ENCODE assay signal across 5 fruit fly cellular contexts in genomic region chr3R:17703691-17704537, dm6.
TF ChIP-seq lines count a peak whose summit lies in the region.

No protein-coding gene starts in this region.

TF ChIP-seq in whole organism, adult, 20 proteins besides CTCF, POLR2A, EP300 and RAD21 (continued from another document):
- TF ChIP-seq Hr96 (GFP tag; optimal IDR thresholded peaks at IDR 0.05; lab: Kevin White, UChicago) (peak; percentile 97), Clk (GFP tag; optimal IDR thresholded peaks at IDR 0.05; lab: Kevin White, UChicago) (peak; percentile 88), tj (GFP tag; optimal IDR thresholded peaks at IDR 0.05; lab: Kevin White, UChicago) (peak; percentile 90)

TF ChIP-seq in whole organism, embryonic, 481 proteins besides CTCF, POLR2A, EP300 and RAD21 (continued from another document and continues in another):
- TF ChIP-seq tin (GFP tag; optimal IDR thresholded peaks at IDR 0.05; lab: Kevin White, UChicago) (peak; percentile 99), disco-r (GFP tag; optimal IDR thresholded peaks at IDR 0.05; lab: Kevin White, UChicago) (peak; percentile 99), ase (GFP tag; IDR thresholded peaks at IDR 0.05; lab: Robert Waterston, UW) (peak; percentile 99), odd (GFP tag; optimal IDR thresholded peaks at IDR 0.05; lab: Kevin White, UChicago) (peak; percentile 98), CG31441 (GFP tag; IDR thresholded peaks at IDR 0.05; lab: Robert Waterston, UW) (peak; percentile 99), chn (GFP tag; optimal IDR thresholded peaks at IDR 0.05; lab: Kevin White, UChicago) (peak; percentile 99), lov (optimal IDR thresholded peaks at IDR 0.05; lab: Kevin White, UChicago) (no peak), lov (GFP tag; IDR thresholded peaks at IDR 0.05; lab: Robert Waterston, UW) (peak; percentile 98), CG18262 (tag; optimal IDR thresholded peaks at IDR 0.05; lab: Kevin White, UChicago) (peak; percentile 99), fd3F (GFP tag; optimal IDR thresholded peaks at IDR 0.05; lab: Kevin White, UChicago) (peak; percentile 99), Asciz (GFP tag; optimal IDR thresholded peaks at IDR 0.05; lab: Kevin White, UChicago) (peak; percentile 99), kah (GFP tag; optimal IDR thresholded peaks at IDR 0.05; lab: Kevin White, UChicago) (peak; percentile 90), Doc3 (GFP tag; IDR thresholded peaks at IDR 0.05; lab: Robert Waterston, UW; ENCODE audit: partially characterized antibody) (no peak), CG2712 (tag; optimal IDR thresholded peaks at IDR 0.05; lab: Kevin White, UChicago) (peak; percentile 99), gsb-n (tag; optimal IDR thresholded peaks at IDR 0.05; lab: Kevin White, UChicago) (peak; percentile 99), danr (GFP tag; IDR thresholded peaks at IDR 0.05; lab: Robert Waterston, UW) (peak; percentile 99), run (tag; optimal IDR thresholded peaks at IDR 0.05; lab: Kevin White, UChicago) (peak; percentile 98), CG2889 (GFP tag; IDR thresholded peaks at IDR 0.05; lab: Robert Waterston, UW) (peak; percentile 99), tap (tag; optimal IDR thresholded peaks at IDR 0.05; lab: Kevin White, UChicago) (peak; percentile 98), so (GFP tag; IDR thresholded peaks at IDR 0.05; lab: Robert Waterston, UW) (peak; percentile 99), CG12236 (GFP tag; optimal IDR thresholded peaks at IDR 0.05; lab: Kevin White, UChicago) (peak; percentile 99), wor (GFP tag; IDR thresholded peaks at IDR 0.05; lab: Robert Waterston, UW) (peak; percentile 98), Dbx (GFP tag; IDR thresholded peaks at IDR 0.05; lab: Robert Waterston, UW) (peak; percentile 99), CG12391 (tag; optimal IDR thresholded peaks at IDR 0.05; lab: Kevin White, UChicago) (peak; percentile 99), Dll (GFP tag; IDR thresholded peaks at IDR 0.05; lab: Robert Waterston, UW; ENCODE audit: partially characterized antibody) (no peak), bcd (GFP tag; optimal IDR thresholded peaks at IDR 0.05; lab: Kevin White, UChicago) (peak; percentile 99), CG10431 (GFP tag; optimal IDR thresholded peaks at IDR 0.05; lab: Kevin White, UChicago) (peak; percentile 89), crp (GFP tag; optimal IDR thresholded peaks at IDR 0.05; lab: Kevin White, UChicago) (peak in 1 of 2 experiments; percentile 73), CG4282 (GFP tag; optimal IDR thresholded peaks at IDR 0.05; lab: Kevin White, UChicago) (peak; percentile 97), br (optimal IDR thresholded peaks at IDR 0.05; lab: Kevin White, UChicago) (no peak), CG12744 (GFP tag; optimal IDR thresholded peaks at IDR 0.05; lab: Kevin White, UChicago) (peak; percentile 99), sug (tag; optimal IDR thresholded peaks at IDR 0.05; lab: Kevin White, UChicago) (peak; percentile 88)

TF ChIP-seq in whole organism, prepupa, 60 proteins besides CTCF, POLR2A, EP300 and RAD21 (continued from another document and continues in another):
- TF ChIP-seq CG9139 (GFP tag; optimal IDR thresholded peaks at IDR 0.05; lab: Kevin White, UChicago): peak; percentile 99
- peak; percentile 100 for TF ChIP-seq dac (GFP tag; optimal IDR thresholded peaks at IDR 0.05; lab: Kevin White, UChicago)
- TF ChIP-seq CG6792 (GFP tag; optimal IDR thresholded peaks at IDR 0.05; lab: Kevin White, UChicago): peak; percentile 100
- TF ChIP-seq Eip75B (GFP tag; optimal IDR thresholded peaks at IDR 0.05; lab: Kevin White, UChicago): peak; percentile 100
- TF ChIP-seq CG31627 (GFP tag; optimal IDR thresholded peaks at IDR 0.05; lab: Kevin White, UChicago): peak; percentile 100
- peak; percentile 100 for TF ChIP-seq CG32006 (GFP tag; optimal IDR thresholded peaks at IDR 0.05; lab: Kevin White, UChicago)
- TF ChIP-seq Hr4 (GFP tag; optimal IDR thresholded peaks at IDR 0.05; lab: Kevin White, UChicago): peak; percentile 100
- peak; percentile 99 for TF ChIP-seq dsx (GFP tag; optimal IDR thresholded peaks at IDR 0.05; lab: Kevin White, UChicago; ENCODE audit: poor library complexity, severe bottlenecking)
- peak; percentile 98 for TF ChIP-seq Hr38 (GFP tag; optimal IDR thresholded peaks at IDR 0.05; lab: Kevin White, UChicago)
- peak; percentile 100 for TF ChIP-seq CG7368 (GFP tag; optimal IDR thresholded peaks at IDR 0.05; lab: Kevin White, UChicago)
- TF ChIP-seq esn (GFP tag; optimal IDR thresholded peaks at IDR 0.05; lab: Kevin White, UChicago): peak; percentile 100
- peak; percentile 100 for TF ChIP-seq CG3919 (GFP tag; optimal IDR thresholded peaks at IDR 0.05; lab: Kevin White, UChicago)
- peak; percentile 100 for TF ChIP-seq Met (GFP tag; optimal IDR thresholded peaks at IDR 0.05; lab: Kevin White, UChicago)
- peak; percentile 100 for TF ChIP-seq CG4318 (GFP tag; optimal IDR thresholded peaks at IDR 0.05; lab: Kevin White, UChicago)
- peak; percentile 100 for TF ChIP-seq salr (GFP tag; optimal IDR thresholded peaks at IDR 0.05; lab: Kevin White, UChicago)
- peak; percentile 100 for TF ChIP-seq CG11762 (GFP tag; optimal IDR thresholded peaks at IDR 0.05; lab: Kevin White, UChicago; ENCODE audit: insufficient read depth)
- peak; percentile 100 for TF ChIP-seq Ets21C (GFP tag; optimal IDR thresholded peaks at IDR 0.05; lab: Kevin White, UChicago)
- TF ChIP-seq CG16779 (tag; optimal IDR thresholded peaks at IDR 0.05; lab: Kevin White, UChicago): peak; percentile 99
- TF ChIP-seq Sox15 (GFP tag; optimal IDR thresholded peaks at IDR 0.05; lab: Kevin White, UChicago): peak; percentile 100
- TF ChIP-seq Ets96B (tag; optimal IDR thresholded peaks at IDR 0.05; lab: Kevin White, UChicago): peak; percentile 100
- peak; percentile 100 for TF ChIP-seq vri (GFP tag; optimal IDR thresholded peaks at IDR 0.05; lab: Kevin White, UChicago)
- TF ChIP-seq Lpt (GFP tag; optimal IDR thresholded peaks at IDR 0.05; lab: Kevin White, UChicago): peak; percentile 100
- peak; percentile 100 for TF ChIP-seq CG6163 (GFP tag; IDR thresholded peaks at IDR 0.05; lab: Robert Waterston, UW)
- peak; percentile 99 for TF ChIP-seq achi (GFP tag; optimal IDR thresholded peaks at IDR 0.05; lab: Kevin White, UChicago)
- TF ChIP-seq Eip78C (GFP tag; lab: Kevin White, UChicago): peak; percentile 100
- peak; percentile 100 for TF ChIP-seq CG10631 (GFP tag; optimal IDR thresholded peaks at IDR 0.05; lab: Kevin White, UChicago)
- TF ChIP-seq fd85E (GFP tag; optimal IDR thresholded peaks at IDR 0.05; lab: Kevin White, UChicago): peak; percentile 99
- peak; percentile 100 for TF ChIP-seq CG34406 (GFP tag; optimal IDR thresholded peaks at IDR 0.05; lab: Kevin White, UChicago)
- TF ChIP-seq lz (GFP tag; optimal IDR thresholded peaks at IDR 0.05; lab: Kevin White, UChicago): peak; percentile 100
- peak; percentile 100 for TF ChIP-seq Sox14 (GFP tag; optimal IDR thresholded peaks at IDR 0.05; lab: Kevin White, UChicago)
- TF ChIP-seq Gug (GFP tag; IDR thresholded peaks at IDR 0.05; lab: Robert Waterston, UW): peak; percentile 100
- peak; percentile 100 for TF ChIP-seq CG3032 (tag; optimal IDR thresholded peaks at IDR 0.05; lab: Kevin White, UChicago)

TF ChIP-seq in whole organism, pupa, 21 proteins besides CTCF, POLR2A, EP300 and RAD21 (continued from another document):
- TF ChIP-seq Snoo (tag; optimal IDR thresholded peaks at IDR 0.05; lab: Kevin White, UChicago): peak; percentile 100

TF ChIP-seq in whole organism, wandering third instar larva, 38 proteins besides CTCF, POLR2A, EP300 and RAD21 (continued from another document):
- TF ChIP-seq dsf (GFP tag; optimal IDR thresholded peaks at IDR 0.05; lab: Kevin White, UChicago; ENCODE audit: borderline replicate concordance) (peak; percentile 98), Dif (GFP tag; optimal IDR thresholded peaks at IDR 0.05; lab: Kevin White, UChicago; ENCODE audit: partially characterized antibody) (peak; percentile 9), Vsx2 (GFP tag; optimal IDR thresholded peaks at IDR 0.05; lab: Kevin White, UChicago; ENCODE audit: partially characterized antibody) (no peak), Rel (GFP tag; optimal IDR thresholded peaks at IDR 0.05; lab: Kevin White, UChicago) (peak; percentile 99), Rel (tag; optimal IDR thresholded peaks at IDR 0.05; lab: Kevin White, UChicago) (peak; percentile 89), N (GFP tag; optimal IDR thresholded peaks at IDR 0.05; lab: Kevin White, UChicago) (no peak), brk (GFP tag; optimal IDR thresholded peaks at IDR 0.05; lab: Kevin White, UChicago) (peak; percentile 99), HLH106 (tag; optimal IDR thresholded peaks at IDR 0.05; lab: Kevin White, UChicago) (peak; percentile 99), OdsH (GFP tag; optimal IDR thresholded peaks at IDR 0.05; lab: Kevin White, UChicago) (peak; percentile 100), CG32264 (GFP tag; optimal IDR thresholded peaks at IDR 0.05; lab: Kevin White, UChicago) (peak; percentile 100), sv (GFP tag; optimal IDR thresholded peaks at IDR 0.05; lab: Kevin White, UChicago) (peak; percentile 99), lola (GFP tag; optimal IDR thresholded peaks at IDR 0.05; lab: Kevin White, UChicago) (no peak), h (GFP tag; optimal IDR thresholded peaks at IDR 0.05; lab: Kevin White, UChicago) (peak; percentile 100), dmrt93B (GFP tag; optimal IDR thresholded peaks at IDR 0.05; lab: Kevin White, UChicago) (peak; percentile 99), br (GFP tag; optimal IDR thresholded peaks at IDR 0.05; lab: Kevin White, UChicago) (peak; percentile 100), ey (GFP tag; optimal IDR thresholded peaks at IDR 0.05; lab: Kevin White, UChicago) (peak; percentile 100), Hnf4 (GFP tag; optimal IDR thresholded peaks at IDR 0.05; lab: Kevin White, UChicago) (peak; percentile 100)
